Fruit fly (Drosophila melanogaster) whole organism, embryonic: ENCODE data around the gene ppk.

Source experiments
- Aef1 ChIP-seq: fragments of 200-800 bp; sonication (Bioruptor generic); IDR thresholded peaks from 3 replicates; pipeline ENCODE4 v1.3.6; 2022; ENCODE audit warnings: missing biosample characterization, missing genetic modification characterization
- Asciz ChIP-seq: fragments of 200-800 bp; sonication (Bioruptor generic); optimal IDR thresholded peaks from 2 replicates; lab custom pipeline; 2017; ENCODE audit warnings: missing biosample characterization, mild to moderate bottlenecking, missing genetic modification characterization, missing genetic modification reagents
- BtbVII ChIP-seq: fragments of 200-800 bp; sonication (Bioruptor generic); optimal IDR thresholded peaks from 3 replicates; lab custom pipeline; 2017; ENCODE audit warnings: missing biosample characterization, mild to moderate bottlenecking, missing genetic modification characterization
- CG10274 ChIP-seq: fragments of 200-800 bp; sonication (Bioruptor generic); optimal IDR thresholded peaks from 3 replicates; lab custom pipeline; 2017; ENCODE audit warnings: missing biosample characterization, mild to moderate bottlenecking, missing genetic modification characterization
- CG11093 ChIP-seq: fragments of 200-800 bp; sonication (Bioruptor generic); IDR thresholded peaks from 3 replicates; pipeline ENCODE4 v1.3.6; 2022; ENCODE audit warnings: missing biosample characterization, missing genetic modification characterization
- CG13296 ChIP-seq: fragments of 200-800 bp; sonication (Bioruptor generic); optimal IDR thresholded peaks from 3 replicates; lab custom pipeline; 2018; ENCODE audit warnings: missing biosample characterization, mild to moderate bottlenecking, missing genetic modification characterization
- CG15514 ChIP-seq: fragments of 200-800 bp; sonication (Bioruptor generic); optimal IDR thresholded peaks from 3 replicates; lab custom pipeline; 2017; ENCODE audit warnings: missing biosample characterization, missing genetic modification characterization, mild to moderate bottlenecking, moderate library complexity, missing genetic modification reagents
- CG17385 ChIP-seq: fragments of 200-800 bp; sonication (Bioruptor generic); optimal IDR thresholded peaks from 3 replicates; lab custom pipeline; 2018; ENCODE audit warnings: missing biosample characterization, mild to moderate bottlenecking, missing genetic modification characterization
- CG18011 ChIP-seq: fragments of 200-800 bp; sonication (Bioruptor generic); optimal IDR thresholded peaks from 2 replicates; lab custom pipeline; 2017; ENCODE audit warnings: missing biosample characterization, missing genetic modification characterization, mild to moderate bottlenecking, moderate library complexity, missing genotype
- CG18764 ChIP-seq: fragments of 200-800 bp; sonication (Bioruptor generic); optimal IDR thresholded peaks from 3 replicates; lab custom pipeline; 2016; ENCODE audit warnings: missing biosample characterization, missing genetic modification characterization
- CG2678 ChIP-seq: fragments of 200-800 bp; sonication (Bioruptor generic); optimal IDR thresholded peaks from 3 replicates; lab custom pipeline; 2019; ENCODE audit warnings: missing biosample characterization, mild to moderate bottlenecking, missing genetic modification characterization, moderate library complexity
- CG2875 ChIP-seq: fragments of 200-800 bp; sonication (Bioruptor generic); optimal IDR thresholded peaks from 2 replicates; lab custom pipeline; 2017; ENCODE audit warnings: missing biosample characterization, mild to moderate bottlenecking, missing genetic modification characterization, missing genetic modification reagents
- CG31365 ChIP-seq: fragments of 200-800 bp; sonication (Bioruptor generic); optimal IDR thresholded peaks from 2 replicates; lab custom pipeline; 2018; ENCODE audit warnings: missing biosample characterization, mild to moderate bottlenecking, missing genetic modification characterization
- CG4854 ChIP-seq: fragments of 200-800 bp; sonication (Bioruptor generic); optimal IDR thresholded peaks from 2 replicates; lab custom pipeline; 2016; ENCODE audit warnings: missing biosample characterization, missing genetic modification characterization, inconsistent platforms
- CG7928 ChIP-seq: fragments of 200-800 bp; sonication (Bioruptor generic); optimal IDR thresholded peaks from 2 replicates; lab custom pipeline; 2017; ENCODE audit warnings: missing biosample characterization, mild to moderate bottlenecking, missing genetic modification characterization
- CG7987 ChIP-seq: fragments of 200-800 bp; sonication (Bioruptor generic); optimal IDR thresholded peaks from 2 replicates; lab custom pipeline; 2018; ENCODE audit warnings: missing biosample characterization, mild to moderate bottlenecking, missing genetic modification characterization, moderate library complexity
- CG8290 ChIP-seq, 3 experiments: fragments of 200-800 bp; sonication (Bioruptor generic); optimal IDR thresholded peaks; 2 replicates each; lab custom pipeline; 2016 to 2019; ENCODE audit warnings: missing biosample characterization in 3 of 3, missing genetic modification characterization in 3 of 3, mild to moderate bottlenecking in 2 of 3, moderate library complexity in 1 of 3
- CG9797 ChIP-seq: fragments of 200-800 bp; sonication (Bioruptor generic); optimal IDR thresholded peaks from 3 replicates; lab custom pipeline; 2018; ENCODE audit warnings: missing biosample characterization, mild to moderate bottlenecking, missing genetic modification characterization
- CG9876 ChIP-seq: fragments of 200-800 bp; sonication (Bioruptor generic); optimal IDR thresholded peaks from 2 replicates; lab custom pipeline; 2016; ENCODE audit warnings: missing biosample characterization, missing genetic modification characterization
- CG9932 ChIP-seq: fragments of 200-800 bp; sonication (Bioruptor generic); IDR thresholded peaks from 2 replicates; pipeline ENCODE4 v1.3.6; 2022; ENCODE audit warnings: missing biosample characterization, missing genetic modification characterization
- CkIIα-i1 ChIP-seq: fragments of 200-800 bp; sonication (Bioruptor generic); IDR thresholded peaks from 2 replicates; pipeline ENCODE4 v1.3.6; 2022; ENCODE audit warnings: missing biosample characterization, missing genetic modification characterization
- D ChIP-seq, 2 experiments: fragments of 200-800 bp in 1 of 2; fragments of >200 bp in 1 of 2; sonication (Bioruptor generic) in 1 of 2; optimal IDR thresholded peaks; 2 replicates in 1 of 2; 3 replicates in 1 of 2; lab custom pipeline; 2017; ENCODE audit warnings: mild to moderate bottlenecking in 1 of 2, missing biosample characterization in 1 of 2, missing genetic modification characterization in 1 of 2, missing genetic modification reagents in 1 of 2
- Dip3 ChIP-seq: fragments of 200-800 bp; sonication (Bioruptor generic); optimal IDR thresholded peaks from 3 replicates; lab custom pipeline; 2016; ENCODE audit warnings: missing biosample characterization, missing genetic modification characterization
- Fer1 ChIP-seq: fragments of 200-800 bp; sonication (Bioruptor generic); optimal IDR thresholded peaks from 2 replicates; lab custom pipeline; 2017; ENCODE audit warnings: missing biosample characterization, mild to moderate bottlenecking, missing genetic modification characterization
- Hmr ChIP-seq: fragments of 200-800 bp; sonication (Bioruptor generic); optimal IDR thresholded peaks from 3 replicates; lab custom pipeline; 2017; ENCODE audit warnings: mild to moderate bottlenecking, missing biosample characterization, missing genetic modification reagents, missing genetic modification characterization
- MTF-1 ChIP-seq: fragments of 200-800 bp; sonication (Bioruptor generic); optimal IDR thresholded peaks from 2 replicates; lab custom pipeline; 2018; ENCODE audit warnings: missing biosample characterization, mild to moderate bottlenecking, missing genetic modification characterization, borderline replicate concordance
- Meics ChIP-seq: fragments of 200-800 bp; sonication (Bioruptor generic); optimal IDR thresholded peaks from 2 replicates; lab custom pipeline; 2017; ENCODE audit warnings: missing biosample characterization, mild to moderate bottlenecking, missing genetic modification characterization
- Stat92E ChIP-seq, 3 experiments: fragments of >200 bp in 2 of 3; fragments of 200-800 bp in 1 of 3; sonication (Bioruptor generic) in 1 of 3; optimal IDR thresholded peaks; 2 replicates each; lab custom pipeline; 2017 to 2019; ENCODE audit warnings: missing biosample characterization in 3 of 3, missing genetic modification characterization in 3 of 3, mild to moderate bottlenecking in 1 of 3, moderate library complexity in 1 of 3
- caup ChIP-seq: fragments of 200-800 bp; sonication (Bioruptor generic); optimal IDR thresholded peaks from 3 replicates; lab custom pipeline; 2017; ENCODE audit warnings: missing biosample characterization, mild to moderate bottlenecking, missing genetic modification characterization, moderate library complexity; ENCODE audit not compliant: severe bottlenecking
- chn ChIP-seq: fragments of 200-800 bp; sonication (Bioruptor generic); optimal IDR thresholded peaks from 2 replicates; lab custom pipeline; 2016; ENCODE audit warnings: missing biosample characterization, missing genetic modification characterization
- emc ChIP-seq: fragments of 200-800 bp; sonication (Bioruptor generic); optimal IDR thresholded peaks from 2 replicates; lab custom pipeline; 2016; ENCODE audit warnings: missing biosample characterization, missing genetic modification characterization
- fd3F ChIP-seq: fragments of 200-800 bp; sonication (Bioruptor generic); optimal IDR thresholded peaks from 2 replicates; lab custom pipeline; 2018; ENCODE audit warnings: missing biosample characterization, mild to moderate bottlenecking, missing genetic modification characterization, moderate library complexity
- hb ChIP-seq: fragments of 200-800 bp; sonication (Bioruptor generic); IDR thresholded peaks from 3 replicates; pipeline ENCODE4 v1.3.6; 2022; ENCODE audit warnings: missing biosample characterization, missing genetic modification characterization; ENCODE audit not compliant: partially characterized antibody
- lab ChIP-seq: fragments of 200-800 bp; sonication (Bioruptor generic); optimal IDR thresholded peaks from 3 replicates; lab custom pipeline; 2017; ENCODE audit warnings: missing biosample characterization, missing genetic modification characterization, mild to moderate bottlenecking, moderate library complexity, missing genetic modification reagents
- mam ChIP-seq: fragments of 200-800 bp; sonication (Bioruptor generic); optimal IDR thresholded peaks from 3 replicates; lab custom pipeline; 2016; ENCODE audit warnings: missing biosample characterization, missing genetic modification characterization
- mirr ChIP-seq: fragments of 200-800 bp; sonication (Bioruptor generic); optimal IDR thresholded peaks from 3 replicates; lab custom pipeline; 2018; ENCODE audit warnings: missing biosample characterization, mild to moderate bottlenecking, missing genetic modification characterization
- otp ChIP-seq: fragments of 200-800 bp; sonication (Bioruptor generic); IDR thresholded peaks from 3 replicates; pipeline ENCODE4, ENCODE4 v1.3.6; 2022; ENCODE audit warnings: missing biosample characterization, missing genetic modification characterization
- scrt ChIP-seq: fragments of 200-800 bp; sonication (Bioruptor generic); optimal IDR thresholded peaks from 2 replicates; lab custom pipeline; 2018; ENCODE audit warnings: missing biosample characterization, mild to moderate bottlenecking, missing genetic modification characterization, moderate library complexity
- sens ChIP-seq: fragments of 200-800 bp; sonication (Bioruptor generic); peaks from one replicate; lab custom pipeline; 2016; ENCODE audit warnings: missing biosample characterization, missing genetic modification characterization
- sob ChIP-seq: fragments of 200-800 bp; sonication (Bioruptor generic); IDR thresholded peaks from 2 replicates; pipeline ENCODE4 v1.3.6; 2022; ENCODE audit warnings: missing biosample characterization, missing genetic modification characterization
- wdn ChIP-seq: fragments of 200-800 bp; sonication (Bioruptor generic); IDR thresholded peaks from 2 replicates; pipeline ENCODE4 v1.3.6; 2022; ENCODE audit warnings: missing biosample characterization, missing genetic modification characterization

The ppk gene

DNA sequence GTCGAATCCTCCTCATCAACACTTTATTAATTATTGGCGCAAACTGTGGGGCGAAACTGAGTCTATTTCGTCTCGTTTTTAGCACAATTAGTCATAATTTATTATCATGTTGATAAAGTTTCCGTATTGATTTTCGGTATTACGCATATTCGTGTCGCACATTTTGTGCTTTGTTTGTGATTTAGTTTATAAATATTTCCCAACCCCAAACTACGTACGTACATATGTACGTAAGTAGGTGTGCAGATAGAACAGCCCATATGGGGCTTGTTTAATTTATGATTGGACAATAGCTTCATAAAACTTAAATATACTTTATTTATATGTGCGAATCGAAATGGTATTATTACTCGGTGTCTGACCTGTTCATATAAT, 14.1 kb upstream of the ppk start (continued):
- TF ChIP-seq otp (GFP tag; lab: Robert Waterston, UW) (no peak; the same call in 2 of the 3 replicates), mam (GFP tag; lab: Kevin White, UChicago) (no peak), CG9876 (GFP tag; lab: Kevin White, UChicago) (no peak), mirr (peak; percentile 68), D (optimal IDR thresholded peaks at IDR 0.05; lab: Kevin White, UChicago) (no peak), D (GFP tag; optimal IDR thresholded peaks at IDR 0.05; lab: Kevin White, UChicago) (no peak), CG7928 (GFP tag; lab: Kevin White, UChicago) (peak; percentile 20), CG31365 (peak; percentile 20), CG13296 (GFP tag; lab: Kevin White, UChicago) (peak; percentile 2), Aef1 (GFP tag; lab: Robert Waterston, UW) (no peak), CkIIα-i1 (GFP tag; lab: Robert Waterston, UW) (no peak), CG7987 (GFP tag; lab: Kevin White, UChicago) (peak; percentile 31), wdn (GFP tag; lab: Robert Waterston, UW) (0 out of 2 replicates have a peak, but pooled peaks have one; percentile 31), Meics (peak; percentile 9), fd3F (GFP tag; lab: Kevin White, UChicago) (peak; percentile 46), BtbVII (peak; percentile 23), emc (no peak), CG9797 (GFP tag; lab: Kevin White, UChicago) (no peak), CG18764 (no peak), chn (GFP tag; lab: Kevin White, UChicago) (no peak), CG10274 (GFP tag; lab: Kevin White, UChicago) (no peak), CG9932 (GFP tag; lab: Robert Waterston, UW) (peak; percentile 32; the same call in 1 of the 2 replicates), CG15514 (GFP tag; lab: Kevin White, UChicago) (peak; percentile 47), CG11093 (GFP tag; lab: Robert Waterston, UW) (peak; percentile 17; the same call in 1 of the 3 replicates), Fer1 (GFP tag; lab: Kevin White, UChicago) (peak; percentile 4), sens (GFP tag; lab: Kevin White, UChicago) (peak; percentile 73), MTF-1 (peak; percentile 45), lab (GFP tag; lab: Kevin White, UChicago) (peak; percentile 56), CG17385 (no peak), caup (GFP tag; lab: Kevin White, UChicago) (peak; percentile 31), Hmr (GFP tag; lab: Kevin White, UChicago) (peak; percentile 21), sob (GFP tag; lab: Robert Waterston, UW) (peak; percentile 56; the same call in 1 of the 2 replicates), hb (GFP tag; lab: Robert Waterston, UW) (no peak), scrt (GFP tag; lab: Kevin White, UChicago) (no peak), CG2678 (tag; lab: Kevin White, UChicago) (peak; percentile 30), Dip3 (GFP tag; lab: Kevin White, UChicago) (no peak), CG2875 (GFP tag; lab: Kevin White, UChicago) (peak; percentile 30), CG18011 (GFP tag; lab: Kevin White, UChicago) (no peak), CG8290 (GFP tag; optimal IDR thresholded peaks at IDR 0.05; lab: Kevin White, UChicago) (no peak), CG8290 (tag; optimal IDR thresholded peaks at IDR 0.05; lab: Kevin White, UChicago) (peak in 1 of 2 experiments; percentile 66), Stat92E (GFP tag; optimal IDR thresholded peaks at IDR 0.05; lab: Kevin White, UChicago) (no peak), Asciz (GFP tag; lab: Kevin White, UChicago) (no peak), CG4854 (GFP tag; lab: Kevin White, UChicago) (no peak)
